Worm (Caenorhabditis elegans): ENCODE measurements around the gene Y73F8A.10.
"Not testable (repeated sequence)": the region's sequence is repeated elsewhere in the genome, so short reads cannot be mapped to it uniquely, and the experiment has no call there.

Y73F8A.10 gene

ce11 chrIV:15318982-15319381 is 24.8 kb downstream of the Y73F8A.10 start, which contains the start of gene Y73F8A.14:
TSS of gene Y73F8A.14 (minus strand) at chrIV:15319082.
- TF ChIP-seq sem-2, ceh-83, lin-32 (GFP tag; optimal IDR thresholded peaks at IDR 0.05): not testable (repeated sequence)

ce11 chrIV:15321279-15321678 is 27.1 kb downstream of the Y73F8A.10 start, which contains the start of gene Y73F8A.15:
TSS of gene Y73F8A.15 (plus strand) at chrIV:15321579.
- TF ChIP-seq nhr-28 (tag; optimal IDR thresholded peaks at IDR 0.05) (no peak), elt-3 (tag; optimal IDR thresholded peaks at IDR 0.05) (no peak), unc-39 (tag; optimal IDR thresholded peaks at IDR 0.05) (no peak), nhr-237 (tag; optimal IDR thresholded peaks at IDR 0.05) (no peak), pha-4 (tag; optimal IDR thresholded peaks at IDR 0.05) (no peak), ham-2 (GFP tag; optimal IDR thresholded peaks at IDR 0.05) (no peak), drap-1 (GFP tag; optimal IDR thresholded peaks at IDR 0.05) (no peak), unc-120 (tag; optimal IDR thresholded peaks at IDR 0.05; ENCODE audit: poor library complexity, severe bottlenecking) (no peak), ceh-39 (tag; optimal IDR thresholded peaks at IDR 0.05) (no peak), M03D4.4 (tag; optimal IDR thresholded peaks at IDR 0.05) (no peak)

ce11 chrIV:15323593-15323992 is 29.5 kb downstream of the Y73F8A.10 start, which contains the start of gene tbx-39:
TSS of gene tbx-39 (plus strand) at chrIV:15323893.
- no peak for TF ChIP-seq M03D4.4 (tag; optimal IDR thresholded peaks at IDR 0.05)
- TF ChIP-seq ces-1 (GFP tag; optimal IDR thresholded peaks at IDR 0.05), result no peak
- TF ChIP-seq nhr-76 (tag; optimal IDR thresholded peaks at IDR 0.05), result no peak
- no peak for TF ChIP-seq mab-5 (tag; optimal IDR thresholded peaks at IDR 0.05)
- TF ChIP-seq sptf-1 (tag; optimal IDR thresholded peaks at IDR 0.05), result no peak
- no peak for TF ChIP-seq lin-32 (GFP tag; optimal IDR thresholded peaks at IDR 0.05)
- TF ChIP-seq pha-4 (tag; optimal IDR thresholded peaks at IDR 0.05), result no peak
- no peak for TF ChIP-seq drap-1 (GFP tag; optimal IDR thresholded peaks at IDR 0.05)
- no peak for TF ChIP-seq tbx-8 (GFP tag; optimal IDR thresholded peaks at IDR 0.05)
- no peak for TF ChIP-seq unc-120 (tag; optimal IDR thresholded peaks at IDR 0.05; ENCODE audit: poor library complexity, severe bottlenecking)
- TF ChIP-seq flh-1 (GFP tag; optimal IDR thresholded peaks at IDR 0.05), result no peak
- TF ChIP-seq nhr-28 (tag; optimal IDR thresholded peaks at IDR 0.05), result no peak

ce11 chrIV:15328092-15328491 is 34.0 kb downstream of the Y73F8A.10 start, which contains the start of gene tbx-40:
TSS of gene tbx-40 (minus strand) at chrIV:15328192.
- no peak for TF ChIP-seq bed-3 (GFP tag; optimal IDR thresholded peaks at IDR 0.05)
- no peak for TF ChIP-seq lin-13 (tag; optimal IDR thresholded peaks at IDR 0.05)
- no peak for TF ChIP-seq drap-1 (GFP tag; optimal IDR thresholded peaks at IDR 0.05)
- TF ChIP-seq tbx-8 (GFP tag; optimal IDR thresholded peaks at IDR 0.05), result no peak
- TF ChIP-seq flh-1 (GFP tag; optimal IDR thresholded peaks at IDR 0.05), result no peak
- TF ChIP-seq nhr-2 (tag; optimal IDR thresholded peaks at IDR 0.05), result no peak
- no peak for TF ChIP-seq sem-2 (GFP tag; optimal IDR thresholded peaks at IDR 0.05)
- no peak for TF ChIP-seq elt-3 (tag; optimal IDR thresholded peaks at IDR 0.05)
- TF ChIP-seq elt-1 (tag; optimal IDR thresholded peaks at IDR 0.05; ENCODE audit: borderline replicate concordance, insufficient read depth), result no peak
- TF ChIP-seq snpc-4 (tag; optimal IDR thresholded peaks at IDR 0.05), result no peak
- no peak for TF ChIP-seq zip-8 (tag; optimal IDR thresholded peaks at IDR 0.05)
- TF ChIP-seq unc-120 (tag; optimal IDR thresholded peaks at IDR 0.05; ENCODE audit: poor library complexity, severe bottlenecking), result no peak
- TF ChIP-seq lin-32 (GFP tag; optimal IDR thresholded peaks at IDR 0.05), result no peak
- TF ChIP-seq ces-1 (GFP tag; optimal IDR thresholded peaks at IDR 0.05), result no peak
- no peak for TF ChIP-seq cnd-1 (tag; optimal IDR thresholded peaks at IDR 0.05)
- TF ChIP-seq hlh-1 (tag; optimal IDR thresholded peaks at IDR 0.05), result no peak
- no peak for TF ChIP-seq nhr-237 (tag; optimal IDR thresholded peaks at IDR 0.05)
- no peak for TF ChIP-seq ceh-43 (GFP tag; optimal IDR thresholded peaks at IDR 0.05)
- TF ChIP-seq ztf-11 (tag; optimal IDR thresholded peaks at IDR 0.05), result no peak

- TF ChIP-seq pha-4 (tag; optimal IDR thresholded peaks at IDR 0.05), result no peak
- no peak for TF ChIP-seq M03D4.4 (tag; optimal IDR thresholded peaks at IDR 0.05)
- no peak for TF ChIP-seq bed-3 (GFP tag; optimal IDR thresholded peaks at IDR 0.05)
- TF ChIP-seq mep-1 (tag; optimal IDR thresholded peaks at IDR 0.05), result no peak
- TF ChIP-seq zip-8 (tag; optimal IDR thresholded peaks at IDR 0.05), result no peak
- no peak for TF ChIP-seq lin-13 (tag; optimal IDR thresholded peaks at IDR 0.05)
- no peak for TF ChIP-seq nhr-237 (tag; optimal IDR thresholded peaks at IDR 0.05)
- TF ChIP-seq nhr-2 (tag; optimal IDR thresholded peaks at IDR 0.05), result no peak
- TF ChIP-seq ceh-39 (tag; optimal IDR thresholded peaks at IDR 0.05), result no peak
- TF ChIP-seq elt-1 (tag; optimal IDR thresholded peaks at IDR 0.05; ENCODE audit: borderline replicate concordance, insufficient read depth), result no peak
- no peak for TF ChIP-seq elt-3 (tag; optimal IDR thresholded peaks at IDR 0.05)
These were observed 42.6 kb downstream of the Y73F8A.10 start, which contains the start of gene irld-59 for ce11 chrIV:15336778-15337177. TSS of gene irld-59 (plus strand) at chrIV:15337078.
